Fruit fly (Drosophila melanogaster) whole organism, embryonic: Measurements from ENCODE around the gene Osi18.

Source experiments
- Adf1 ChIP-seq: fragments of 200-800 bp; sonication (Bioruptor generic); IDR thresholded peaks from 2 replicates; pipeline ENCODE4 v1.3.6; 2022; ENCODE audit warnings: missing biosample characterization, missing genetic modification characterization
- B-H2 ChIP-seq: fragments of 200-800 bp; sonication (Bioruptor generic); optimal IDR thresholded peaks from 2 replicates; lab custom pipeline; 2018; ENCODE audit warnings: missing biosample characterization, mild to moderate bottlenecking, missing genetic modification characterization
- CG12155 ChIP-seq: fragments of 200-800 bp; sonication (Bioruptor generic); optimal IDR thresholded peaks from 3 replicates; lab custom pipeline; 2016; ENCODE audit warnings: missing biosample characterization, missing genetic modification characterization
- CG13624 ChIP-seq: fragments of 200-800 bp; sonication (Bioruptor generic); optimal IDR thresholded peaks from 2 replicates; lab custom pipeline; 2016; ENCODE audit warnings: missing biosample characterization, missing genetic modification characterization
- CG15601 ChIP-seq: fragments of 200-800 bp; sonication (Bioruptor generic); optimal IDR thresholded peaks from 3 replicates; lab custom pipeline; 2019; ENCODE audit warnings: missing biosample characterization, mild to moderate bottlenecking, missing genetic modification characterization, moderate library complexity
- CG16813 ChIP-seq: fragments of 200-800 bp; sonication (Bioruptor generic); IDR thresholded peaks from 3 replicates; pipeline ENCODE4 v1.3.6; 2022; ENCODE audit warnings: missing biosample characterization, missing genetic modification characterization; ENCODE audit not compliant: partially characterized antibody
- CG17328 ChIP-seq: fragments of 200-800 bp; sonication (Bioruptor generic); IDR thresholded peaks from 2 replicates; pipeline ENCODE4 v1.3.6; 2022; ENCODE audit warnings: missing biosample characterization, missing genetic modification characterization
- CG17829 ChIP-seq: fragments of 200-800 bp; optimal IDR thresholded peaks from 2 replicates; lab custom pipeline; 2019; ENCODE audit warnings: missing biosample characterization, mild to moderate bottlenecking, missing genetic modification characterization, moderate library complexity
- CG17912 ChIP-seq: fragments of 200-800 bp; sonication (Bioruptor generic); optimal IDR thresholded peaks from 2 replicates; lab custom pipeline; 2018; ENCODE audit warnings: missing biosample characterization, mild to moderate bottlenecking, missing genetic modification characterization
- CG2875 ChIP-seq: fragments of 200-800 bp; sonication (Bioruptor generic); optimal IDR thresholded peaks from 2 replicates; lab custom pipeline; 2017; ENCODE audit warnings: missing biosample characterization, mild to moderate bottlenecking, missing genetic modification characterization, missing genetic modification reagents
- CG30403 ChIP-seq: fragments of 200-800 bp; sonication (Bioruptor generic); optimal IDR thresholded peaks from 3 replicates; lab custom pipeline; 2016; ENCODE audit warnings: missing biosample characterization, missing genetic modification characterization
- CG31224 ChIP-seq: fragments of 200-800 bp; sonication (Bioruptor generic); IDR thresholded peaks from 2 replicates; pipeline ENCODE4 v1.3.6; 2022; ENCODE audit warnings: missing biosample characterization, missing genetic modification characterization
- CG31441 ChIP-seq: fragments of 200-800 bp; sonication (Bioruptor generic); IDR thresholded peaks from 2 replicates; pipeline ENCODE4 v1.3.6; 2022; ENCODE audit warnings: missing biosample characterization, missing genetic modification characterization
- CG33213 ChIP-seq: fragments of 200-800 bp; sonication (Bioruptor generic); optimal IDR thresholded peaks from 3 replicates; lab custom pipeline; 2016; ENCODE audit warnings: missing biosample characterization, missing genetic modification characterization
- CG34224 ChIP-seq: fragments of 200-800 bp; sonication (Bioruptor generic); IDR thresholded peaks from 3 replicates; pipeline ENCODE4 v1.3.6; 2022; ENCODE audit warnings: missing biosample characterization, missing genetic modification characterization; ENCODE audit not compliant: partially characterized antibody
- CG6689 ChIP-seq: fragments of 200-800 bp; sonication (Bioruptor generic); IDR thresholded peaks from 2 replicates; pipeline ENCODE4 v1.3.6; 2022; ENCODE audit warnings: missing biosample characterization, missing genetic modification characterization
- CG7357 ChIP-seq: fragments of 200-800 bp; sonication (Bioruptor generic); IDR thresholded peaks from 3 replicates; pipeline ENCODE4 v1.3.6; 2022; ENCODE audit warnings: missing biosample characterization, missing genetic modification characterization
- CG7928 ChIP-seq: fragments of 200-800 bp; sonication (Bioruptor generic); optimal IDR thresholded peaks from 2 replicates; lab custom pipeline; 2017; ENCODE audit warnings: missing biosample characterization, mild to moderate bottlenecking, missing genetic modification characterization
- CG7963 ChIP-seq: fragments of 200-800 bp; sonication (Bioruptor generic); IDR thresholded peaks from 3 replicates; pipeline ENCODE4 v1.3.6; 2022; ENCODE audit warnings: missing biosample characterization, missing genetic modification characterization; ENCODE audit not compliant: partially characterized antibody
- CG8478 ChIP-seq: fragments of >200 bp; optimal IDR thresholded peaks from 2 replicates; lab custom pipeline; 2018
- CG9797 ChIP-seq: fragments of 200-800 bp; sonication (Bioruptor generic); optimal IDR thresholded peaks from 3 replicates; lab custom pipeline; 2018; ENCODE audit warnings: missing biosample characterization, mild to moderate bottlenecking, missing genetic modification characterization
- CG9932 ChIP-seq: fragments of 200-800 bp; sonication (Bioruptor generic); IDR thresholded peaks from 2 replicates; pipeline ENCODE4 v1.3.6; 2022; ENCODE audit warnings: missing biosample characterization, missing genetic modification characterization
- CTCF ChIP-seq: fragments of 200-800 bp; sonication (Bioruptor generic); optimal IDR thresholded peaks from 2 replicates; lab custom pipeline; 2017; ENCODE audit warnings: missing biosample characterization, mild to moderate bottlenecking, missing genetic modification characterization, moderate library complexity
- CoRest ChIP-seq: fragments of 200-800 bp; sonication (Bioruptor generic); optimal IDR thresholded peaks from 3 replicates; lab custom pipeline; 2018; ENCODE audit warnings: missing biosample characterization, mild to moderate bottlenecking, missing genetic modification characterization, moderate library complexity
- Deaf1 ChIP-seq: fragments of 200-800 bp; optimal IDR thresholded peaks from 3 replicates; lab custom pipeline; 2019; ENCODE audit warnings: missing biosample characterization, mild to moderate bottlenecking, missing genetic modification characterization, moderate library complexity
- Elba2 ChIP-seq: fragments of 200-800 bp; sonication (Bioruptor generic); optimal IDR thresholded peaks from 3 replicates; lab custom pipeline; 2016; ENCODE audit warnings: missing biosample characterization, missing genetic modification characterization
- Ets97D ChIP-seq: fragments of 200-800 bp; sonication (Bioruptor generic); optimal IDR thresholded peaks from 3 replicates; lab custom pipeline; 2016; ENCODE audit warnings: missing biosample characterization, missing genetic modification characterization
- HmgD ChIP-seq: fragments of 200-800 bp; sonication (Bioruptor generic); optimal IDR thresholded peaks from 3 replicates; lab custom pipeline; 2016; ENCODE audit warnings: missing biosample characterization, missing genetic modification characterization
- Hmx ChIP-seq: fragments of 200-800 bp; sonication (Bioruptor generic); optimal IDR thresholded peaks from 2 replicates; lab custom pipeline; 2016; ENCODE audit warnings: missing biosample characterization, missing genetic modification characterization
- Max ChIP-seq: fragments of 200-800 bp; sonication (Bioruptor generic); optimal IDR thresholded peaks from 2 replicates; lab custom pipeline; 2016; ENCODE audit warnings: missing biosample characterization, mild to moderate bottlenecking, missing genetic modification characterization
- Myb ChIP-seq: fragments of 200-800 bp; sonication (Bioruptor generic); optimal IDR thresholded peaks from 2 replicates; lab custom pipeline; 2016; ENCODE audit warnings: missing biosample characterization, missing genetic modification characterization
- Nf-YA ChIP-seq: fragments of 200-800 bp; sonication (Bioruptor generic); IDR thresholded peaks from 2 replicates; pipeline ENCODE4 v1.3.6; 2022; ENCODE audit warnings: missing biosample characterization, missing genetic modification characterization
- Vsx1 ChIP-seq: fragments of 200-800 bp; sonication (Bioruptor generic); optimal IDR thresholded peaks from 2 replicates; lab custom pipeline; 2017; ENCODE audit warnings: missing biosample characterization, mild to moderate bottlenecking, missing genetic modification characterization, missing genetic modification reagents
- amos ChIP-seq: fragments of 200-800 bp; sonication (Bioruptor generic); IDR thresholded peaks from 2 replicates; pipeline ENCODE4 v1.3.6; 2022; ENCODE audit warnings: missing biosample characterization, missing genetic modification characterization; ENCODE audit not compliant: partially characterized antibody
- ase ChIP-seq: fragments of 200-800 bp; sonication (Bioruptor generic); IDR thresholded peaks from 3 replicates; pipeline ENCODE4 v1.3.6; 2022; ENCODE audit warnings: missing biosample characterization, missing genetic modification characterization
- ato ChIP-seq: fragments of 200-800 bp; sonication (Bioruptor generic); IDR thresholded peaks from 2 replicates; pipeline ENCODE4 v1.3.6; 2022; ENCODE audit warnings: missing biosample characterization, missing genetic modification characterization; ENCODE audit not compliant: partially characterized antibody
- bbx ChIP-seq: fragments of 200-800 bp; sonication (Bioruptor generic); IDR thresholded peaks from 2 replicates; pipeline ENCODE4 v1.3.6; 2022; ENCODE audit warnings: missing biosample characterization, missing genetic modification characterization; ENCODE audit not compliant: partially characterized antibody
- bsh ChIP-seq, 2 experiments: fragments of 200-800 bp; sonication (Bioruptor generic); optimal IDR thresholded peaks; 2 replicates each; lab custom pipeline; 2017 to 2018; ENCODE audit warnings: mild to moderate bottlenecking in 2 of 2, missing biosample characterization in 2 of 2, missing genetic modification characterization in 2 of 2, moderate library complexity in 1 of 2
- chif ChIP-seq, 2 experiments: fragments of 200-800 bp; sonication (Bioruptor generic); optimal IDR thresholded peaks; 3 replicates each; lab custom pipeline; 2016; ENCODE audit warnings: missing biosample characterization in 2 of 2, missing genetic modification characterization in 2 of 2
- hbn ChIP-seq: fragments of 200-800 bp; sonication (Bioruptor generic); IDR thresholded peaks from 2 replicates; pipeline ENCODE4 v1.3.6; 2022; ENCODE audit warnings: missing biosample characterization, missing genetic modification characterization; ENCODE audit not compliant: partially characterized antibody
- knrl ChIP-seq: fragments of 200-800 bp; sonication (Bioruptor generic); IDR thresholded peaks from 3 replicates; pipeline ENCODE4 v1.3.6; 2022; ENCODE audit warnings: missing biosample characterization, missing genetic modification characterization; ENCODE audit not compliant: partially characterized antibody
- prd ChIP-seq, 3 experiments: fragments of >200 bp in 2 of 3; fragments of 200-800 bp in 1 of 3; sonication (Bioruptor generic) in 1 of 3; optimal IDR thresholded peaks in 2 of 3; IDR thresholded peaks in 1 of 3; 2 replicates in 2 of 3; 3 replicates in 1 of 3; pipeline versions ENCODE4 v1.3.6 to Lab custom; 2017 to 2022; ENCODE audit warnings: missing biosample characterization in 1 of 3, missing genetic modification characterization in 1 of 3
- pum ChIP-seq: fragments of 200-800 bp; sonication (Bioruptor generic); optimal IDR thresholded peaks from 2 replicates; lab custom pipeline; 2016; ENCODE audit warnings: missing biosample characterization, missing genetic modification characterization
- rib ChIP-seq: fragments of 200-800 bp; sonication (Bioruptor generic); IDR thresholded peaks from 2 replicates; pipeline ENCODE4 v1.3.6; 2022; ENCODE audit warnings: missing biosample characterization, missing genetic modification characterization
- seq ChIP-seq: fragments of 200-800 bp; sonication (Bioruptor generic); IDR thresholded peaks from 2 replicates; pipeline ENCODE4 v1.3.6; 2022; ENCODE audit warnings: missing biosample characterization, missing genetic modification characterization
- ttk ChIP-seq: fragments of 200-800 bp; sonication (Bioruptor generic); IDR thresholded peaks from 2 replicates; pipeline ENCODE4 v2.1.2; 2022; ENCODE audit warnings: missing biosample characterization, missing genetic modification characterization
- wdn ChIP-seq: fragments of 200-800 bp; sonication (Bioruptor generic); IDR thresholded peaks from 2 replicates; pipeline ENCODE4 v1.3.6; 2022; ENCODE audit warnings: missing biosample characterization, missing genetic modification characterization
- zen2 ChIP-seq: fragments of 200-800 bp; sonication (Bioruptor generic); IDR thresholded peaks from 3 replicates; pipeline ENCODE4 v1.3.6; 2022; ENCODE audit warnings: missing biosample characterization, missing genetic modification characterization; ENCODE audit not compliant: partially characterized antibody
- zfh1 ChIP-seq: fragments of 200-800 bp; sonication (Bioruptor generic); IDR thresholded peaks from 3 replicates; pipeline ENCODE4 v1.3.6; 2022; ENCODE audit warnings: missing biosample characterization, missing genetic modification characterization

Osi18 gene

dm6 chr3R:6368550-6369238 is 38.6 kb downstream of the Osi18 start, which contains the start of gene CG10286 (continued):
- 0 out of 3 replicates have a peak, but pooled peaks have one; percentile 33 for TF ChIP-seq zfh1
- peak; percentile 72 for TF ChIP-seq knrl (GFP tag; lab: Robert Waterston, UW)
- TF ChIP-seq CG16813: peak; percentile 70
- TF ChIP-seq CG2875: peak; percentile 1
- TF ChIP-seq CG17829 (tag; lab: Kevin White, UChicago): peak; percentile 69
- no peak for TF ChIP-seq Nf-YA (GFP tag; lab: Robert Waterston, UW)
- no peak for TF ChIP-seq Deaf1 (tag; lab: Kevin White, UChicago)
- TF ChIP-seq seq (GFP tag; lab: Robert Waterston, UW): no peak
- no peak for TF ChIP-seq Hmx (GFP tag; lab: Kevin White, UChicago)
- TF ChIP-seq CTCF (GFP tag; lab: Kevin White, UChicago): no peak
- peak in 1 of 2 experiments; percentile 11 for TF ChIP-seq chif (GFP tag; optimal IDR thresholded peaks at IDR 0.05; lab: Kevin White, UChicago)
- peak; percentile 29 for TF ChIP-seq Ets97D
- TF ChIP-seq rib (GFP tag; lab: Robert Waterston, UW): peak; percentile 11; the same call in 1 of the 2 replicates
- no peak for TF ChIP-seq pum (GFP tag; lab: Kevin White, UChicago)
- TF ChIP-seq ato (GFP tag; lab: Robert Waterston, UW): peak; percentile 66; the same call in 1 of the 2 replicates
- no peak for TF ChIP-seq Myb (GFP tag; lab: Kevin White, UChicago)
- 0 out of 3 replicates have a peak, but pooled peaks have one; percentile 6 for TF ChIP-seq CG7357 (GFP tag; lab: Robert Waterston, UW)
- TF ChIP-seq zen2 (GFP tag; lab: Robert Waterston, UW): peak; percentile 63; the same call in 1 of the 3 replicates
- peak; percentile 21 for TF ChIP-seq CG7928 (GFP tag; lab: Kevin White, UChicago)
- no peak for TF ChIP-seq CG8478
- TF ChIP-seq CG13624 (GFP tag; lab: Kevin White, UChicago): peak; percentile 13
- peak; percentile 9 for TF ChIP-seq B-H2 (GFP tag; lab: Kevin White, UChicago)
- TF ChIP-seq CG9797 (GFP tag; lab: Kevin White, UChicago): peak; percentile 25
- TF ChIP-seq amos (GFP tag; lab: Robert Waterston, UW): peak; percentile 86
- peak in 1 of 2 experiments; percentile 24 for TF ChIP-seq bsh (GFP tag; optimal IDR thresholded peaks at IDR 0.05; lab: Kevin White, UChicago)
- peak; percentile 43; the same call in 1 of the 2 replicates for TF ChIP-seq CG17328 (GFP tag; lab: Robert Waterston, UW)
- TF ChIP-seq CG9932 (GFP tag; lab: Robert Waterston, UW): peak; percentile 64
- TF ChIP-seq ase: no peak; the same call in 2 of the 3 replicates
- peak; percentile 76 for TF ChIP-seq CG34224
- peak; percentile 12 for TF ChIP-seq CG30403
- no peak for TF ChIP-seq wdn
- TF ChIP-seq Vsx1 (GFP tag; lab: Kevin White, UChicago): no peak
- peak; percentile 47 for TF ChIP-seq CG33213
- 0 out of 2 replicates have a peak, but pooled peaks have one; percentile 25 for TF ChIP-seq CG31224
- no peak for TF ChIP-seq Adf1 (GFP tag; lab: Robert Waterston, UW)
- TF ChIP-seq CG6689 (GFP tag; lab: Robert Waterston, UW): peak; percentile 48; the same call in 1 of the 2 replicates
- peak; percentile 83 for TF ChIP-seq CG31441 (GFP tag; lab: Robert Waterston, UW)
- TF ChIP-seq HmgD (GFP tag; lab: Kevin White, UChicago): peak; percentile 34
- peak; percentile 21 for TF ChIP-seq CG17912 (GFP tag; lab: Kevin White, UChicago)
- TF ChIP-seq CG12155 (GFP tag; lab: Kevin White, UChicago): no peak
- TF ChIP-seq CG7963 (GFP tag; lab: Robert Waterston, UW): peak; percentile 76; the same call in 1 of the 3 replicates
- no peak for TF ChIP-seq prd (optimal IDR thresholded peaks at IDR 0.05; lab: Kevin White, UChicago)
- TF ChIP-seq prd (GFP tag; IDR thresholded peaks at IDR 0.05; lab: Robert Waterston, UW): peak; percentile 30; the same call in 1 of the 3 replicates
- TF ChIP-seq Max: peak; percentile 91
- TF ChIP-seq CG15601: peak; percentile 40
- TF ChIP-seq Elba2 (GFP tag; lab: Kevin White, UChicago): no peak
- no peak for TF ChIP-seq ttk (GFP tag; lab: Robert Waterston, UW)
- peak; percentile 50 for TF ChIP-seq hbn (GFP tag; lab: Robert Waterston, UW)
- peak; percentile 26 for TF ChIP-seq CoRest (tag; lab: Kevin White, UChicago)
- peak; percentile 87 for TF ChIP-seq bbx (GFP tag; lab: Robert Waterston, UW)
